Worm (Caenorhabditis elegans) whole organism, L1 larva: Measurements from ENCODE around the gene ttbk-8.1.
"Not testable (repeated sequence)": the region's sequence is repeated elsewhere in the genome, so short reads cannot be mapped to it uniquely, and the experiment has no call there.

ENCODE experiments used
- Y116A8C.19 ChIP-seq: sonication (generic microtip); optimal IDR thresholded peaks from 2 replicates; lab custom pipeline; 2016; ENCODE audit warnings: missing compliant biosample characterization, missing genetic modification characterization, borderline replicate concordance
- aha-1 ChIP-seq: fragments of 150-350 bp; optimal IDR thresholded peaks from 2 replicates; lab custom pipeline; 2014; ENCODE audit warnings: missing biosample characterization, missing genetic modification characterization
- ama-1 ChIP-seq: fragments of 150-350 bp; optimal IDR thresholded peaks from 2 replicates; lab custom pipeline; 2014
- ceh-82 ChIP-seq, 3 experiments: fragments of 150-350 bp in 1 of 3; sonication (generic microtip) in 2 of 3; optimal IDR thresholded peaks; 2 replicates each; lab custom pipeline; 2014 to 2017; ENCODE audit warnings: missing biosample characterization in 3 of 3, missing genetic modification characterization in 3 of 3
- ces-1 ChIP-seq: fragments of 150-350 bp; optimal IDR thresholded peaks from 2 replicates; lab custom pipeline; 2014; ENCODE audit warnings: missing biosample characterization, missing genetic modification reagents, missing genetic modification characterization
- dpl-1 ChIP-seq, 3 experiments: fragments of 150-350 bp in 2 of 3; sonication (generic microtip) in 1 of 3; optimal IDR thresholded peaks; 2 replicates each; lab custom pipeline; 2014 to 2017; ENCODE audit warnings: missing biosample characterization in 3 of 3, missing genetic modification characterization in 3 of 3, missing genetic modification reagents in 3 of 3
- dsc-1 ChIP-seq: sonication (generic microtip); optimal IDR thresholded peaks from 2 replicates; lab custom pipeline; 2016; ENCODE audit warnings: mild to moderate bottlenecking, missing genetic modification characterization, missing compliant biosample characterization
- efl-1 ChIP-seq, 4 experiments: fragments of 150-350 bp; optimal IDR thresholded peaks in 3 of 4; peaks in 1 of 4; 1 replicate in 1 of 4; 2 replicates in 3 of 4; lab custom pipeline; 2014; ENCODE audit warnings: missing biosample characterization in 2 of 4, missing genetic modification characterization in 2 of 4, missing genetic modification reagents in 2 of 4
- egl-27 ChIP-seq, 2 experiments: fragments of 150-350 bp in 1 of 2; sonication (generic microtip); optimal IDR thresholded peaks; 3 replicates each; lab custom pipeline; 2017 to 2018; ENCODE audit warnings: missing biosample characterization in 2 of 2, missing genetic modification characterization in 2 of 2, missing genetic modification reagents in 2 of 2
- ets-5 ChIP-seq: fragments of 200-800 bp; sonication (Bioruptor generic); IDR thresholded peaks from 2 replicates; pipeline ENCODE4 v1.3.6; 2022; ENCODE audit warnings: missing genetic modification characterization, missing compliant biosample characterization
- grh-1 ChIP-seq: fragments of 200-800 bp; sonication (Bioruptor generic); IDR thresholded peaks from 2 replicates; pipeline ENCODE4 v1.3.6; 2022; ENCODE audit warnings: missing genetic modification reagents, missing genetic modification characterization, missing compliant biosample characterization
- hlh-4 ChIP-seq: sonication (generic microtip); optimal IDR thresholded peaks from 2 replicates; lab custom pipeline; 2016; ENCODE audit warnings: mild to moderate bottlenecking, missing genetic modification characterization, missing compliant biosample characterization
- irx-1 ChIP-seq: sonication (generic microtip); optimal IDR thresholded peaks from 2 replicates; lab custom pipeline; 2016; ENCODE audit warnings: missing genetic modification characterization, missing compliant biosample characterization
- isw-1 ChIP-seq: fragments of 200-800 bp; sonication (Bioruptor generic); IDR thresholded peaks from 2 replicates; pipeline ENCODE4 v1.3.6; 2022; ENCODE audit warnings: missing genetic modification characterization, missing compliant biosample characterization
- lin-13 ChIP-seq: fragments of 150-350 bp; optimal IDR thresholded peaks from 2 replicates; lab custom pipeline; 2014; ENCODE audit warnings: missing biosample characterization, missing genetic modification reagents, missing genetic modification characterization
- lin-35 ChIP-seq, 2 experiments: fragments of 150-350 bp; optimal IDR thresholded peaks; 2 replicates each; lab custom pipeline; 2014; ENCODE audit warnings: missing biosample characterization in 2 of 2, missing genetic modification characterization in 2 of 2, missing genetic modification reagents in 2 of 2
- mep-1 ChIP-seq: fragments of 150-350 bp; optimal IDR thresholded peaks from 2 replicates; lab custom pipeline; 2014; ENCODE audit warnings: missing biosample characterization, missing genetic modification characterization
- nhr-19 ChIP-seq: fragments of 200-800 bp; sonication (Bioruptor generic); conservative IDR thresholded peaks from 2 replicates; pipeline ENCODE4 v1.3.6; 2022; ENCODE audit warnings: missing genetic modification characterization, missing compliant biosample characterization
- nhr-237 ChIP-seq: fragments of 150-350 bp; optimal IDR thresholded peaks from 2 replicates; lab custom pipeline; 2014; ENCODE audit warnings: missing biosample characterization, missing genetic modification characterization
- nhr-47 ChIP-seq: sonication (generic microtip); optimal IDR thresholded peaks from 2 replicates; lab custom pipeline; 2016; ENCODE audit warnings: mild to moderate bottlenecking, missing genetic modification characterization, moderate library complexity, missing compliant biosample characterization
- nhr-71 ChIP-seq: sonication (generic microtip); optimal IDR thresholded peaks from 2 replicates; lab custom pipeline; 2016; ENCODE audit warnings: mild to moderate bottlenecking, missing genetic modification characterization, moderate library complexity, missing compliant biosample characterization
- nhr-77 ChIP-seq: fragments of 150-350 bp; optimal IDR thresholded peaks from 2 replicates; lab custom pipeline; 2014; ENCODE audit warnings: missing biosample characterization, missing genetic modification characterization
- nhr-85 ChIP-seq: sonication (generic microtip); peaks from one replicate; lab custom pipeline; 2016; ENCODE audit warnings: missing genetic modification characterization, inconsistent platforms, missing compliant biosample characterization
- pag-3 ChIP-seq: sonication (generic microtip); optimal IDR thresholded peaks from 2 replicates; lab custom pipeline; 2017; ENCODE audit warnings: missing genetic modification characterization, mild to moderate bottlenecking, missing compliant biosample characterization, antibody characterized with exemption, borderline replicate concordance; ENCODE audit not compliant: insufficient read depth
- rnt-1 ChIP-seq: sonication (generic microtip); optimal IDR thresholded peaks from 2 replicates; lab custom pipeline; 2016; ENCODE audit warnings: mild to moderate bottlenecking, missing genetic modification characterization, moderate library complexity, missing compliant biosample characterization
- skn-1 ChIP-seq: fragments of 150-350 bp; optimal IDR thresholded peaks from 2 replicates; lab custom pipeline; 2014; ENCODE audit warnings: missing biosample characterization, missing genetic modification characterization
- snpc-4 ChIP-seq: fragments of 150-350 bp; optimal IDR thresholded peaks from 2 replicates; lab custom pipeline; 2014; ENCODE audit warnings: missing biosample characterization, missing genetic modification characterization
- sox-4 ChIP-seq: sonication (generic microtip); optimal IDR thresholded peaks from 2 replicates; lab custom pipeline; 2016; ENCODE audit warnings: missing genetic modification characterization, missing compliant biosample characterization
- sptf-1 ChIP-seq: fragments of 150-350 bp; optimal IDR thresholded peaks from 2 replicates; lab custom pipeline; 2014; ENCODE audit warnings: missing biosample characterization, missing genetic modification characterization
- swsn-7 ChIP-seq: sonication (generic microtip); optimal IDR thresholded peaks from 2 replicates; lab custom pipeline; 2016; ENCODE audit warnings: missing genetic modification characterization, missing compliant biosample characterization
- tbx-2 ChIP-seq: sonication (generic microtip); optimal IDR thresholded peaks from 2 replicates; lab custom pipeline; 2016; ENCODE audit warnings: missing genetic modification characterization, missing compliant biosample characterization
- unc-30 ChIP-seq: sonication (generic microtip); optimal IDR thresholded peaks from 2 replicates; lab custom pipeline; 2017; ENCODE audit warnings: missing biosample characterization, missing genetic modification characterization
- unc-98 ChIP-seq: fragments of 200-800 bp; sonication (Bioruptor generic); IDR thresholded peaks from 2 replicates; pipeline ENCODE4 v1.3.6; 2022; ENCODE audit warnings: missing genetic modification characterization, missing compliant biosample characterization
- vab-15 ChIP-seq: sonication (generic microtip); optimal IDR thresholded peaks from 2 replicates; lab custom pipeline; 2017; ENCODE audit warnings: missing genotype, mild to moderate bottlenecking, missing genetic modification characterization, missing compliant biosample characterization

Gene ttbk-8.1

DNA sequence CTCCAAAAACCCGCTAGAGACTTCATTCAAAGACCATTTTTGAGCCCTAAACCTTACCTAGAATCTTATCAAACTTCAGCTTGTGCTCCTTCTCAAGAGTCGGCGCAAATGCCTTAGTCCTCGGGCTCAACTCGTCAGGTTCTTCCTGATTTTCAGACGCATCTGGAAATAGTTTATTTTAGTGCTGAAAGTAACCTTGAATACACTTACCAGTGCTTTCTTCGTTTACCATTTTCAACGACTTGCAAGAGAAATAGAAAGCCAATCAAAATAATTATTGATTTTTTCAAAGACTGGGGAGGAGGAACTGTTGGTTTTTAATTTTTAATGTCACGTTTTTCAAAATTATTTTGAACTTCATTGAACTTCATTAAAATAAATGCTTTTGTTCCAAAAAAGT, at the start of gene ttbk-8.1, which contains the start of gene Y38H8A.4:
TSS of gene ttbk-8.1 (plus strand) at position 301 of the 400 bp plus-strand sequence.
TSS of gene Y38H8A.4 (minus strand) at position 366 of the 400 bp plus-strand sequence.
- no peak for TF ChIP-seq vab-15 (tag; lab: Kevin White, UChicago)
- no peak for TF ChIP-seq dsc-1 (tag; lab: Kevin White, UChicago)
- TF ChIP-seq nhr-71 (tag; lab: Kevin White, UChicago): no peak
- TF ChIP-seq ets-5 (GFP tag; lab: Robert Waterston, UW): no peak
- TF ChIP-seq nhr-85 (tag; lab: Kevin White, UChicago): no peak
- TF ChIP-seq tbx-2 (tag; lab: Kevin White, UChicago): no peak
- no peak for TF ChIP-seq sox-4 (tag; lab: Kevin White, UChicago)
- no peak for TF ChIP-seq aha-1
- no peak for TF ChIP-seq nhr-77 (tag; lab: Kevin White, UChicago)
- no peak for TF ChIP-seq pag-3 (tag; lab: Kevin White, UChicago)
- no peak for TF ChIP-seq nhr-19 (GFP tag; lab: Robert Waterston, UW)
- no peak for TF ChIP-seq nhr-237 (tag; lab: Kevin White, UChicago)
- no peak for TF ChIP-seq ceh-82 (tag; optimal IDR thresholded peaks at IDR 0.05; lab: Kevin White, UChicago)
- TF ChIP-seq ces-1 (GFP tag; lab: Kevin White, UChicago): no peak
- no peak for TF ChIP-seq hlh-4 (tag; lab: Kevin White, UChicago)
- TF ChIP-seq unc-30 (tag; lab: Kevin White, UChicago): no peak
- TF ChIP-seq snpc-4 (tag; lab: Kevin White, UChicago): no peak
- no peak for TF ChIP-seq skn-1 (tag; lab: Kevin White, UChicago)
- TF ChIP-seq, all 84 proteins: peak for 0

DNA sequence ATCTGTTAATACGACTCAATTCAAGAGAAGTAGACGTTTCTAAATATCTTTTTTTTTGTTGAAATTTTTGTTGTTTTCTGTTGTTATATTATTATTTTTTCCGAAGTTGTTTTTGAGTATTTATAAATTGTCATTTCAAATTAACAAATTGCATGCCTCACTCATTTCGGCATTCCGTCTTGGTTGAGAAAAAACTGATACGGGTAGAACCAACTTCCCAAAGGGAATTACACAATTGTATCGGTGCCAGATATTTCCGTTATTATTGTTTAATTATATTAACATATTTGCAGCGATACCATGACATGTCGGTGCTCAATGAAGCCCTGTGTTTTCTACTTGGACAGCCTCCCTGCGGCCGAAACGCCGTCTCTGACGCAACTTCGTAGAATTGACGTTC, 42.9 kb upstream of the ttbk-8.1 start, which contains the start of gene K09B11.4:
TSS of gene K09B11.4 (plus strand) at position 301 of the 400 bp plus-strand sequence.
- no peak for TF ChIP-seq efl-1 (optimal IDR thresholded peaks at IDR 0.05; lab: Kevin White, UChicago)
- TF ChIP-seq efl-1 (GFP tag; optimal IDR thresholded peaks at IDR 0.05 in 1 of 2; lab: Kevin White, UChicago): no peak
- TF ChIP-seq lin-35 (GFP tag; optimal IDR thresholded peaks at IDR 0.05; lab: Kevin White, UChicago): no peak
- no peak for TF ChIP-seq Y116A8C.19 (tag; lab: Kevin White, UChicago)
- TF ChIP-seq unc-98 (GFP tag; lab: Robert Waterston, UW): no peak
- no peak for TF ChIP-seq mep-1 (tag; lab: Kevin White, UChicago)
- TF ChIP-seq egl-27 (tag; optimal IDR thresholded peaks at IDR 0.05; lab: Kevin White, UChicago): no peak
- TF ChIP-seq tbx-2 (tag; lab: Kevin White, UChicago): no peak
- no peak for TF ChIP-seq dpl-1 (GFP tag; optimal IDR thresholded peaks at IDR 0.05; lab: Kevin White, UChicago)
- TF ChIP-seq isw-1 (GFP tag; lab: Robert Waterston, UW): no peak
- no peak for TF ChIP-seq sptf-1 (tag; lab: Kevin White, UChicago)
- no peak for TF ChIP-seq irx-1 (tag; lab: Kevin White, UChicago)
- TF ChIP-seq, all 84 proteins: peak for 0

DNA sequence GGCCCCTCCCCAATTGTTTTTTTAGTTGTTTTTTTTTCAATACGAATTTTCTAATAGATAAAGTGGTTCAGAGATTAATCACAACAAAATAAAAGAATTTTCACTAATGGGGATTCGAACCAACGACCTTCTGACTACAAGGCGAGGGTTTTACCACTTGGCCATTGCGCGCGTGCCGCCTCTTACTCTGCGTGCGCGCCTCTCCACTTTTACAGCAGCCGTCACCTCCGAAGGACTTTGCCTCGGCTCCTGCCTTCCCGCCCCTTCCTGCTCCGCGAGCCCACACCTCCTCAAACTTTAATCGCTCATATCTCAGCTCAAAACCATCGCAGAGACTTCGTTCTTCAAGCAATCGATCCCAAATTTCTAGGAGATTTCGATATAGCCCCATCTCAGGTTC, 42.0 kb upstream of the ttbk-8.1 start:
- TF ChIP-seq isw-1 (GFP tag; lab: Robert Waterston, UW): peak; percentile 42; the same call in 1 of the 2 replicates
- TF ChIP-seq swsn-7 (tag; lab: Kevin White, UChicago): peak; percentile 20
- TF ChIP-seq snpc-4 (tag; lab: Kevin White, UChicago): peak; percentile 50
- peak; percentile 66 for TF ChIP-seq nhr-19 (GFP tag; lab: Robert Waterston, UW)
- TF ChIP-seq efl-1 (optimal IDR thresholded peaks at IDR 0.05; lab: Kevin White, UChicago): peak in 1 of 2 experiments; percentile 0
- peak in 1 of 2 experiments; percentile 65 for TF ChIP-seq efl-1 (GFP tag; optimal IDR thresholded peaks at IDR 0.05 in 1 of 2; lab: Kevin White, UChicago)
- 0 out of 2 replicates have a peak, but pooled peaks have one; percentile 26 for TF ChIP-seq grh-1
- peak; percentile 28 for TF ChIP-seq lin-13
- TF ChIP-seq nhr-47 (tag; lab: Kevin White, UChicago): peak; percentile 57
- TF ChIP-seq dsc-1 (tag; lab: Kevin White, UChicago): peak; percentile 23
- peak; percentile 11 for TF ChIP-seq tbx-2 (tag; lab: Kevin White, UChicago)

DNA sequence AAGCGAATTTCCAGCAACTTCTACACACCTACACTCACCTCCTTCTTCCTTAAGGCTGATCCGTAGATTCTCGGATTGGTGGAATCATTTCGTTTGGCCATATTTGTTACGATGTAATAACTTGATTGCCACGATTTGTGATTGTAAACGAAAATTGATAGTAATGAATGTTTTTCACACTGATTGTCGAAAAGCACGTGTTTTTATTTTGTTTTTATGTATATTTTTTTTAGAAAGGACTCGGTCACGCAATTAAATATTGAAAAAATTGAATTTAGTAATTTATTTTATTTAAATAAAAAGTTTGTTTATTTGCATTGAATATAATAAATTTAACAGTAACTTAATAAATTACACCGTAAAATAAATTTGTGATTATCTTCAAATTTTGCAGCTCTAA, 38.2 kb upstream of the ttbk-8.1 start, which contains the start of gene K09B11.5:
TSS of gene K09B11.5 (minus strand) at position 101 of the 400 bp plus-strand sequence.
- not testable (repeated sequence) for TF ChIP-seq dsc-1 (tag; lab: Kevin White, UChicago); ama-1; rnt-1
